Fruit fly (Drosophila melanogaster): Measurements from ENCODE around the gene lama.

dm6 chr3L:5353484-5354056 is 2.2 kb downstream of the lama start:
- TF ChIP-seq ovo (GFP tag; optimal IDR thresholded peaks at IDR 0.05) (no peak), toe (GFP tag; optimal IDR thresholded peaks at IDR 0.05) (no peak), Clk (GFP tag; optimal IDR thresholded peaks at IDR 0.05) (no peak), CG14711 (tag; optimal IDR thresholded peaks at IDR 0.05) (no peak), CG7101 (tag; optimal IDR thresholded peaks at IDR 0.05) (no peak), kay (GFP tag; ENCODE audit: borderline replicate concordance) (peak; percentile 1), cic (GFP tag; optimal IDR thresholded peaks at IDR 0.05) (peak; percentile 51)

Data from whole organism, adult.